Worm (Caenorhabditis elegans) whole organism, L4 larva: Measurements from ENCODE around the gene pmpl-1.
A peak's percentile ranks its signal among the peaks of the same experiment; 100 is the strongest.

Experiments used
- D1046.2 ChIP-seq: fragments of 200-800 bp; sonication (Bioruptor generic); IDR thresholded peaks from 2 replicates; pipeline ENCODE4 v1.3.6; 2022; ENCODE audit warnings: missing genetic modification characterization, missing compliant biosample characterization
- F44E2.7 ChIP-seq: fragments of 200-800 bp; sonication (Bioruptor generic); IDR thresholded peaks from 2 replicates; pipeline ENCODE4 v2.1.2; 2022; ENCODE audit warnings: missing genetic modification characterization, missing compliant biosample characterization
- F49E8.2 ChIP-seq: sonication (generic microtip); optimal IDR thresholded peaks from 2 replicates; lab custom pipeline; 2016; ENCODE audit warnings: missing compliant biosample characterization, mild to moderate bottlenecking, missing genetic modification characterization, borderline replicate concordance
- T20F7.1 ChIP-seq: fragments of 200-800 bp; sonication (Bioruptor generic); optimal IDR thresholded peaks from 2 replicates; lab custom pipeline; 2018; ENCODE audit warnings: mild to moderate bottlenecking, missing genetic modification characterization, missing compliant biosample characterization
- Y5F2A.4 ChIP-seq: fragments of 200-800 bp; sonication (Bioruptor generic); optimal IDR thresholded peaks from 2 replicates; lab custom pipeline; 2018; ENCODE audit warnings: mild to moderate bottlenecking, missing genetic modification characterization, missing compliant biosample characterization
- Y75B8A.6 ChIP-seq: fragments of 200-800 bp; sonication (Bioruptor generic); IDR thresholded peaks from 2 replicates; pipeline ENCODE4 v1.3.6; 2022; ENCODE audit warnings: missing genetic modification reagents, missing genetic modification characterization, missing compliant biosample characterization
- ZK546.5 ChIP-seq, 2 experiments: sonication (generic microtip); optimal IDR thresholded peaks; 2 replicates each; lab custom pipeline; 2017; ENCODE audit warnings: missing biosample characterization in 2 of 2, missing genetic modification characterization in 2 of 2
- aly-2 ChIP-seq: sonication (generic microtip); optimal IDR thresholded peaks from 2 replicates; lab custom pipeline; 2018; ENCODE audit warnings: missing biosample characterization, missing genetic modification characterization
- attf-4 ChIP-seq: sonication (generic microtip); optimal IDR thresholded peaks from 3 replicates; lab custom pipeline; 2017; ENCODE audit warnings: missing biosample characterization, missing genetic modification characterization
- ceh-44 ChIP-seq: fragments of 200-800 bp; sonication (Bioruptor generic); IDR thresholded peaks from 2 replicates; pipeline ENCODE4 v1.3.6; 2022; ENCODE audit warnings: missing genetic modification reagents, missing genetic modification characterization, missing compliant biosample characterization
- ces-1 ChIP-seq: fragments of 150-350 bp; sonication (generic microtip); optimal IDR thresholded peaks from 4 replicates; lab custom pipeline; 2014; ENCODE audit warnings: missing biosample characterization, missing genetic modification reagents, missing genetic modification characterization
- cey-2 ChIP-seq: sonication (generic microtip); optimal IDR thresholded peaks from 3 replicates; lab custom pipeline; 2017; ENCODE audit warnings: missing genetic modification characterization, mild to moderate bottlenecking, missing compliant biosample characterization, antibody characterized with exemption, borderline replicate concordance; ENCODE audit not compliant: insufficient read depth
- daf-16 ChIP-seq, 3 experiments: sonication (generic microtip); optimal IDR thresholded peaks; 2 replicates each; lab custom pipeline; 2016 to 2017; ENCODE audit warnings: missing genetic modification characterization in 3 of 3, missing genetic modification reagents in 3 of 3, mild to moderate bottlenecking in 2 of 3, missing compliant biosample characterization in 2 of 3, missing biosample characterization in 1 of 3, moderate library complexity in 1 of 3
- dpl-1 ChIP-seq: fragments of 150-350 bp; optimal IDR thresholded peaks from 2 replicates; lab custom pipeline; 2014; ENCODE audit warnings: missing biosample characterization, missing genetic modification reagents, missing genetic modification characterization
- duxl-1 ChIP-seq: sonication (generic microtip); optimal IDR thresholded peaks from 2 replicates; lab custom pipeline; 2016; ENCODE audit warnings: mild to moderate bottlenecking, missing genetic modification characterization, moderate library complexity, missing compliant biosample characterization; ENCODE audit not compliant: poor library complexity
- dve-1 ChIP-seq: sonication (generic microtip); optimal IDR thresholded peaks from 2 replicates; lab custom pipeline; 2017; ENCODE audit warnings: antibody characterized with exemption, mild to moderate bottlenecking, missing genetic modification characterization, missing compliant biosample characterization; ENCODE audit not compliant: insufficient read depth
- egl-43 ChIP-seq: fragments of 200-800 bp; sonication (Bioruptor generic); IDR thresholded peaks from 2 replicates; pipeline ENCODE4 v1.3.6; 2022; ENCODE audit warnings: missing genetic modification reagents, missing genetic modification characterization, missing compliant biosample characterization
- gei-8 ChIP-seq: fragments of 200-800 bp; sonication (Bioruptor generic); optimal IDR thresholded peaks from 2 replicates; lab custom pipeline; 2018; ENCODE audit warnings: mild to moderate bottlenecking, missing genetic modification characterization, missing compliant biosample characterization
- hif-1 ChIP-seq, 2 experiments: sonication (generic microtip); optimal IDR thresholded peaks; 2 replicates each; lab custom pipeline; 2016 to 2017; ENCODE audit warnings: missing compliant biosample characterization in 2 of 2, missing genetic modification characterization in 2 of 2, missing genetic modification reagents in 2 of 2, missing genotype in 2 of 2, mild to moderate bottlenecking in 1 of 2
- hlh-30 ChIP-seq: sonication (generic microtip); optimal IDR thresholded peaks from 2 replicates; lab custom pipeline; 2017; ENCODE audit warnings: antibody characterized with exemption, mild to moderate bottlenecking, missing genetic modification characterization, missing compliant biosample characterization; ENCODE audit not compliant: insufficient read depth
- lin-1 ChIP-seq: fragments of 200-800 bp; sonication (Bioruptor generic); IDR thresholded peaks from 2 replicates; pipeline ENCODE4 v1.3.6; 2022; ENCODE audit warnings: missing genetic modification reagents, missing genetic modification characterization, missing compliant biosample characterization
- lin-13 ChIP-seq: fragments of 150-350 bp; optimal IDR thresholded peaks from 2 replicates; lab custom pipeline; 2014; ENCODE audit warnings: missing biosample characterization, missing genetic modification reagents, missing genetic modification characterization
- lin-15B ChIP-seq: fragments of 150-350 bp; sonication (generic microtip); optimal IDR thresholded peaks from 3 replicates; lab custom pipeline; 2014; ENCODE audit warnings: missing biosample characterization, missing genetic modification characterization
- madf-9 ChIP-seq: fragments of 200-800 bp; sonication (Bioruptor generic); conservative IDR thresholded peaks from 2 replicates; pipeline ENCODE4 v1.3.6; 2022; ENCODE audit warnings: missing genetic modification reagents, missing genetic modification characterization, missing compliant biosample characterization
- mep-1 ChIP-seq: fragments of 150-350 bp; sonication (generic microtip); optimal IDR thresholded peaks from 3 replicates; lab custom pipeline; 2014; ENCODE audit warnings: missing biosample characterization, missing genetic modification characterization
- nhr-237 ChIP-seq: sonication (generic microtip); optimal IDR thresholded peaks from 2 replicates; lab custom pipeline; 2017; ENCODE audit warnings: missing biosample characterization, missing genetic modification characterization
- nhr-25 ChIP-seq: sonication (generic microtip); optimal IDR thresholded peaks from 2 replicates; lab custom pipeline; 2017; ENCODE audit warnings: missing genetic modification characterization, mild to moderate bottlenecking, missing compliant biosample characterization, antibody characterized with exemption, moderate library complexity, borderline replicate concordance; ENCODE audit not compliant: insufficient read depth
- nhr-28 ChIP-seq: fragments of 150-350 bp; optimal IDR thresholded peaks from 2 replicates; lab custom pipeline; 2014; ENCODE audit warnings: missing biosample characterization, missing genetic modification characterization
- nhr-42 ChIP-seq: fragments of 200-800 bp; sonication (Bioruptor generic); IDR thresholded peaks from 2 replicates; pipeline ENCODE4 v1.3.6; 2022; ENCODE audit warnings: missing genetic modification characterization, missing compliant biosample characterization
- nhr-6 ChIP-seq: fragments of 150-350 bp; optimal IDR thresholded peaks from 2 replicates; lab custom pipeline; 2014; ENCODE audit warnings: missing biosample characterization, missing genetic modification characterization
- nhr-76 ChIP-seq: fragments of 150-350 bp; optimal IDR thresholded peaks from 2 replicates; lab custom pipeline; 2014; ENCODE audit warnings: missing biosample characterization, missing genetic modification characterization
- nhr-77 ChIP-seq: fragments of 150-350 bp; optimal IDR thresholded peaks from 2 replicates; lab custom pipeline; 2014; ENCODE audit warnings: missing biosample characterization, missing genetic modification characterization
- pha-4 ChIP-seq, 2 experiments: fragments of 150-350 bp in 1 of 2; fragments of 200-800 bp in 1 of 2; sonication (Bioruptor generic) in 1 of 2; IDR thresholded peaks in 1 of 2; optimal IDR thresholded peaks in 1 of 2; 2 replicates each; pipeline versions ENCODE4 v1.3.6 to Lab custom; 2014 to 2022; ENCODE audit warnings: missing genetic modification characterization in 2 of 2, missing genetic modification reagents in 2 of 2, missing biosample characterization in 1 of 2, missing compliant biosample characterization in 1 of 2
- php-3 ChIP-seq: fragments of 200-800 bp; sonication (Bioruptor generic); IDR thresholded peaks from 2 replicates; pipeline ENCODE4 v1.3.6; 2022; ENCODE audit warnings: missing genetic modification reagents, missing genetic modification characterization, missing compliant biosample characterization
- pqm-1 ChIP-seq: sonication (generic microtip); optimal IDR thresholded peaks from 2 replicates; lab custom pipeline; 2017; ENCODE audit warnings: missing biosample characterization, missing genetic modification characterization
- rbr-2 ChIP-seq: sonication (generic microtip); optimal IDR thresholded peaks from 2 replicates; lab custom pipeline; 2016; ENCODE audit warnings: missing genotype, missing genetic modification characterization, missing compliant biosample characterization
- saeg-2 ChIP-seq: fragments of 200-800 bp; sonication (Bioruptor generic); IDR thresholded peaks from 2 replicates; pipeline ENCODE4 v1.3.6; 2022; ENCODE audit warnings: missing genetic modification reagents, missing genetic modification characterization, missing compliant biosample characterization
- set-16 ChIP-seq: fragments of 200-800 bp; sonication (Bioruptor generic); IDR thresholded peaks from 2 replicates; pipeline ENCODE4 v1.3.6; 2022; ENCODE audit warnings: missing genetic modification reagents, missing genetic modification characterization, missing compliant biosample characterization
- unc-130 ChIP-seq: sonication (generic microtip); optimal IDR thresholded peaks from 2 replicates; lab custom pipeline; 2016; ENCODE audit warnings: missing genetic modification reagents, missing genetic modification characterization, missing compliant biosample characterization
- unc-62 ChIP-seq, 3 experiments: fragments of 150-350 bp in 1 of 3; sonication (generic microtip); optimal IDR thresholded peaks in 2 of 3; peaks in 1 of 3; 1 replicate in 1 of 3; 2 replicates in 2 of 3; lab custom pipeline; 2014 to 2017; ENCODE audit warnings: missing biosample characterization in 3 of 3, missing genetic modification characterization in 3 of 3, missing genetic modification reagents in 3 of 3, missing genotype in 1 of 3
- zag-1 ChIP-seq: fragments of 150-350 bp; optimal IDR thresholded peaks from 2 replicates; lab custom pipeline; 2014; ENCODE audit warnings: missing biosample characterization, missing genetic modification characterization
- zfp-2 ChIP-seq: sonication (generic microtip); optimal IDR thresholded peaks from 2 replicates; lab custom pipeline; 2016; ENCODE audit warnings: mild to moderate bottlenecking, missing genetic modification characterization, missing compliant biosample characterization
- zip-2 ChIP-seq: fragments of 150-350 bp; optimal IDR thresholded peaks from 2 replicates; lab custom pipeline; 2014; ENCODE audit warnings: missing biosample characterization, missing genetic modification characterization
- ztf-11 ChIP-seq: fragments of 150-350 bp; optimal IDR thresholded peaks from 2 replicates; lab custom pipeline; 2014; ENCODE audit warnings: missing biosample characterization, missing genetic modification characterization
- ztf-7 ChIP-seq: fragments of 150-350 bp; optimal IDR thresholded peaks from 2 replicates; lab custom pipeline; 2014; ENCODE audit warnings: missing biosample characterization, missing genetic modification characterization

Gene pmpl-1

DNA sequence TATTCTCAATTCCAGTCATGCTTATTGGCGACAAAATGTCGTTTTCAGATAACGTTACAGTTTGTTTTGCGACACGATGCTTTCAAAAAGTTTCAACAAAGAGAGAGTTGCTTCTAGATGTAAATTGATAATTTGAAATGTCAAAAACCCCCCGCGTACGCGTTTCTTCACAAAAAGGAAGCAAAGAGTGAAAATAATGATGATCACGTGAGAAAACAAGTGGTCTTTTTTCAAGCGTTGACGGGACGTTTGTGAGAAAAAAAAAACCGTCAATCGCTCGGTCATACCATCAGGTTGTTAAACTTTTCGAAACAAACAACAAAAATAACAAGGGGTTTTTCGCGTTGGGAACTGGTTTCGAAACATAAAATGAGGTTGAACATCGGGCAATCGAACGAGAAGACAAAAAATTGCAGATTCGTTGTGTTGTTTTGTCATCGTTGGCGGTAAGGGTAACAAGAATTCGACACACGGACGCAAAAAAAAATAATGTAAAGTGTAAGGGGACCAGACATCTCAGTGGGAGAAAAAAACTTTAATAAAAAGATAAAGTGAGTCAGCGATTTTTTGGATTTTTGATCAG is 44.3 kb downstream of the pmpl-1 start (continued):
- TF ChIP-seq dpl-1 (GFP tag; lab: Kevin White, UChicago) (peak; percentile 24), set-16 (GFP tag; lab: Robert Waterston, UW) (no peak), T20F7.1 (GFP tag; lab: Kevin White, UChicago) (no peak), gei-8 (GFP tag; lab: Kevin White, UChicago) (peak; percentile 36), D1046.2 (GFP tag; lab: Robert Waterston, UW) (no peak), Y5F2A.4 (no peak), duxl-1 (tag; lab: Kevin White, UChicago) (no peak), unc-62 (GFP tag; optimal IDR thresholded peaks at IDR 0.05 in 1 of 2; lab: Kevin White, UChicago) (peak in 1 of 2 experiments; percentile 65), unc-62 (tag; optimal IDR thresholded peaks at IDR 0.05; lab: Kevin White, UChicago) (no peak), dve-1 (peak; percentile 96), madf-9 (GFP tag; lab: Robert Waterston, UW) (no peak), cey-2 (tag; lab: Kevin White, UChicago) (peak; percentile 17), ces-1 (no peak), egl-43 (GFP tag; lab: Robert Waterston, UW) (no peak), nhr-77 (tag; lab: Kevin White, UChicago) (peak; percentile 75), lin-13 (GFP tag; lab: Kevin White, UChicago) (peak; percentile 21), nhr-42 (GFP tag; lab: Robert Waterston, UW) (no peak), ztf-11 (tag; lab: Kevin White, UChicago) (no peak), nhr-6 (tag; lab: Kevin White, UChicago) (peak; percentile 14), zfp-2 (tag; lab: Kevin White, UChicago) (no peak), lin-1 (GFP tag; lab: Robert Waterston, UW) (peak; percentile 84), ZK546.5 (tag; optimal IDR thresholded peaks at IDR 0.05; lab: Kevin White, UChicago) (no peak), Y75B8A.6 (GFP tag; lab: Robert Waterston, UW) (no peak), lin-15B (no peak), zag-1 (tag; lab: Kevin White, UChicago) (no peak), zip-2 (no peak), attf-4 (tag; lab: Kevin White, UChicago) (no peak), pqm-1 (tag; lab: Kevin White, UChicago) (peak; percentile 73), F44E2.7 (GFP tag; lab: Robert Waterston, UW) (no peak), nhr-28 (peak; percentile 71), saeg-2 (peak; percentile 33; the same call in 1 of the 2 replicates), rbr-2 (tag; lab: Kevin White, UChicago) (no peak), unc-130 (GFP tag; lab: Kevin White, UChicago) (no peak), hif-1 (tag; optimal IDR thresholded peaks at IDR 0.05; lab: Kevin White, UChicago) (peak in 1 of 2 experiments; percentile 67), pha-4 (GFP tag; IDR thresholded peaks at IDR 0.05; lab: Robert Waterston, UW) (peak; percentile 22; the same call in 1 of the 2 replicates), pha-4 (tag; optimal IDR thresholded peaks at IDR 0.05; lab: Kevin White, UChicago) (peak; percentile 58), ztf-7 (tag; lab: Kevin White, UChicago) (no peak), hlh-30 (tag; lab: Kevin White, UChicago) (peak; percentile 89), daf-16 (GFP tag; optimal IDR thresholded peaks at IDR 0.05; lab: Kevin White, UChicago) (peak in 1 of 2 experiments; percentile 68), daf-16 (tag; optimal IDR thresholded peaks at IDR 0.05; lab: Kevin White, UChicago) (peak; percentile 98), nhr-25 (tag; lab: Kevin White, UChicago) (no peak), php-3 (GFP tag; lab: Robert Waterston, UW) (peak; percentile 85), mep-1 (tag; lab: Kevin White, UChicago) (peak; percentile 45), nhr-237 (tag; lab: Kevin White, UChicago) (no peak), nhr-76 (tag; lab: Kevin White, UChicago) (no peak), ceh-44 (GFP tag; lab: Robert Waterston, UW) (no peak), F49E8.2 (tag; lab: Kevin White, UChicago) (no peak), aly-2 (tag; lab: Kevin White, UChicago) (no peak)
